Fruit fly (Drosophila melanogaster) whole organism, wandering third instar larva: ENCODE data around the gene mus304.

Experiments
- OdsH ChIP-seq: fragments of 200-800 bp; sonication (Bioruptor generic); optimal IDR thresholded peaks from 2 replicates; lab custom pipeline; 2016; ENCODE audit warnings: missing biosample characterization, mild to moderate bottlenecking, missing genetic modification characterization
- h ChIP-seq: fragments of 200-800 bp; sonication (Bioruptor generic); optimal IDR thresholded peaks from 3 replicates; lab custom pipeline; 2016; ENCODE audit warnings: missing biosample characterization, mild to moderate bottlenecking, missing genetic modification characterization
- woc ChIP-seq: sonication (Bioruptor generic); optimal IDR thresholded peaks from 2 replicates; lab custom pipeline; 2016; ENCODE audit warnings: missing biosample characterization, mild to moderate bottlenecking, missing genetic modification characterization

dm6 chr3L:18109459-18109863, at the start of gene mus304, which contains the start of gene Polr3D:
- TF ChIP-seq h (GFP tag; lab: Kevin White, UChicago) (peak; percentile 40), woc (no peak), OdsH (GFP tag; lab: Kevin White, UChicago) (peak; percentile 24)
